Worm (Caenorhabditis elegans) whole organism, mixed stage, embryonic: ENCODE results near the gene C25G6.4.

Experiments
- M03D4.4 ChIP-seq: sonication (generic microtip); optimal IDR thresholded peaks from 2 replicates; lab custom pipeline; 2017; ENCODE audit warnings: mild to moderate bottlenecking, missing genetic modification characterization, missing compliant biosample characterization
- bed-3 ChIP-seq: fragments of 200-800 bp; sonication (Bioruptor generic); optimal IDR thresholded peaks from 3 replicates; lab custom pipeline; 2018; ENCODE audit warnings: mild to moderate bottlenecking, missing genetic modification characterization, moderate library complexity, missing compliant biosample characterization
- blmp-1 ChIP-seq: fragments of 150-350 bp; optimal IDR thresholded peaks from 2 replicates; lab custom pipeline; 2014; ENCODE audit warnings: missing biosample characterization, missing genetic modification characterization
- ceh-43 ChIP-seq: fragments of 200-800 bp; sonication (Bioruptor generic); optimal IDR thresholded peaks from 2 replicates; lab custom pipeline; 2018; ENCODE audit warnings: mild to moderate bottlenecking, missing genetic modification characterization, moderate library complexity, missing compliant biosample characterization
- ceh-83 ChIP-seq: fragments of 200-800 bp; sonication (Bioruptor generic); optimal IDR thresholded peaks from 2 replicates; lab custom pipeline; 2018; ENCODE audit warnings: mild to moderate bottlenecking, missing genetic modification characterization, missing compliant biosample characterization
- ces-1 ChIP-seq: fragments of 150-350 bp; optimal IDR thresholded peaks from 2 replicates; lab custom pipeline; 2014; ENCODE audit warnings: missing biosample characterization, missing genetic modification reagents, missing genetic modification characterization
- cnd-1 ChIP-seq: fragments of 200-800 bp; sonication (Bioruptor generic); optimal IDR thresholded peaks from 2 replicates; lab custom pipeline; 2018; ENCODE audit warnings: mild to moderate bottlenecking, missing genetic modification characterization, missing compliant biosample characterization
- drap-1 ChIP-seq: fragments of 200-800 bp; sonication (Bioruptor generic); optimal IDR thresholded peaks from 3 replicates; lab custom pipeline; 2018; ENCODE audit warnings: mild to moderate bottlenecking, missing genetic modification characterization, missing compliant biosample characterization
- elt-1 ChIP-seq: sonication (generic microtip); optimal IDR thresholded peaks from 2 replicates; lab custom pipeline; 2017; ENCODE audit warnings: missing genetic modification characterization, mild to moderate bottlenecking, missing compliant biosample characterization, antibody characterized with exemption, moderate library complexity, borderline replicate concordance; ENCODE audit not compliant: insufficient read depth
- elt-3 ChIP-seq: fragments of 150-350 bp; optimal IDR thresholded peaks from 2 replicates; lab custom pipeline; 2014; ENCODE audit warnings: missing biosample characterization, missing genetic modification characterization
- flh-1 ChIP-seq: fragments of 200-800 bp; sonication (Bioruptor generic); optimal IDR thresholded peaks from 2 replicates; lab custom pipeline; 2018; ENCODE audit warnings: mild to moderate bottlenecking, missing genetic modification characterization, moderate library complexity, missing compliant biosample characterization
- ham-2 ChIP-seq: fragments of 200-800 bp; sonication (Bioruptor generic); optimal IDR thresholded peaks from 2 replicates; lab custom pipeline; 2018; ENCODE audit warnings: mild to moderate bottlenecking, missing genetic modification characterization, missing compliant biosample characterization
- hlh-1 ChIP-seq: fragments of 150-350 bp; optimal IDR thresholded peaks from 2 replicates; lab custom pipeline; 2014; ENCODE audit warnings: missing biosample characterization, missing genetic modification reagents, missing genetic modification characterization
- lin-13 ChIP-seq: fragments of 150-350 bp; optimal IDR thresholded peaks from 2 replicates; lab custom pipeline; 2014; ENCODE audit warnings: missing biosample characterization, missing genetic modification characterization
- lin-32 ChIP-seq: fragments of 200-800 bp; sonication (Bioruptor generic); optimal IDR thresholded peaks from 2 replicates; lab custom pipeline; 2018; ENCODE audit warnings: mild to moderate bottlenecking, missing genetic modification characterization, missing compliant biosample characterization
- lsy-2 ChIP-seq: fragments of 150-350 bp; optimal IDR thresholded peaks from 2 replicates; lab custom pipeline; 2014; ENCODE audit warnings: missing biosample characterization, missing genetic modification characterization
- mab-5 ChIP-seq: fragments of 150-350 bp; optimal IDR thresholded peaks from 2 replicates; lab custom pipeline; 2014; ENCODE audit warnings: missing biosample characterization, missing genetic modification characterization
- mep-1 ChIP-seq: fragments of 150-350 bp; optimal IDR thresholded peaks from 2 replicates; lab custom pipeline; 2017; ENCODE audit warnings: missing biosample characterization, missing genetic modification reagents, missing genetic modification characterization, inconsistent platforms
- mls-2 ChIP-seq: sonication (generic microtip); optimal IDR thresholded peaks from 2 replicates; lab custom pipeline; 2016; ENCODE audit warnings: mild to moderate bottlenecking, missing genetic modification characterization, moderate library complexity, missing compliant biosample characterization
- nhr-12 ChIP-seq: fragments of 150-350 bp; optimal IDR thresholded peaks from 2 replicates; lab custom pipeline; 2014; ENCODE audit warnings: missing biosample characterization, missing genetic modification characterization
- nhr-2 ChIP-seq: fragments of 150-350 bp; optimal IDR thresholded peaks from 2 replicates; lab custom pipeline; 2014; ENCODE audit warnings: missing biosample characterization, missing genetic modification characterization
- nhr-237 ChIP-seq: fragments of 150-350 bp; optimal IDR thresholded peaks from 2 replicates; lab custom pipeline; 2014; ENCODE audit warnings: missing biosample characterization, missing genetic modification characterization
- nhr-28 ChIP-seq: fragments of 150-350 bp; optimal IDR thresholded peaks from 2 replicates; lab custom pipeline; 2014; ENCODE audit warnings: missing biosample characterization, missing genetic modification characterization
- nhr-76 ChIP-seq: sonication (generic microtip); optimal IDR thresholded peaks from 2 replicates; lab custom pipeline; 2017; ENCODE audit warnings: missing biosample characterization, missing genetic modification characterization
- pha-4 ChIP-seq: fragments of 150-350 bp; optimal IDR thresholded peaks from 2 replicates; lab custom pipeline; 2018; ENCODE audit warnings: missing biosample characterization, missing genetic modification reagents, missing genetic modification characterization
- sem-2 ChIP-seq: fragments of 200-800 bp; sonication (Bioruptor generic); optimal IDR thresholded peaks from 2 replicates; lab custom pipeline; 2018; ENCODE audit warnings: mild to moderate bottlenecking, missing genetic modification characterization, missing compliant biosample characterization
- sptf-1 ChIP-seq: sonication (generic microtip); optimal IDR thresholded peaks from 2 replicates; lab custom pipeline; 2017; ENCODE audit warnings: mild to moderate bottlenecking, missing genetic modification characterization, moderate library complexity, missing compliant biosample characterization
- tbx-8 ChIP-seq: fragments of 200-800 bp; sonication (Bioruptor generic); optimal IDR thresholded peaks from 2 replicates; lab custom pipeline; 2018; ENCODE audit warnings: mild to moderate bottlenecking, missing genetic modification characterization, moderate library complexity, missing compliant biosample characterization
- unc-120 ChIP-seq: sonication (generic microtip); optimal IDR thresholded peaks from 2 replicates; lab custom pipeline; 2017; ENCODE audit warnings: missing genetic modification characterization, missing compliant biosample characterization; ENCODE audit not compliant: poor library complexity, severe bottlenecking
- unc-39 ChIP-seq: fragments of 150-350 bp; optimal IDR thresholded peaks from 2 replicates; lab custom pipeline; 2014; ENCODE audit warnings: missing biosample characterization, missing genetic modification characterization
- unc-62 ChIP-seq: fragments of 150-350 bp; optimal IDR thresholded peaks from 2 replicates; lab custom pipeline; 2014; ENCODE audit warnings: missing biosample characterization, missing genetic modification reagents, missing genetic modification characterization
- zip-8 ChIP-seq: fragments of 150-350 bp; optimal IDR thresholded peaks from 2 replicates; lab custom pipeline; 2014; ENCODE audit warnings: missing biosample characterization, missing genetic modification characterization
- ztf-11 ChIP-seq: fragments of 150-350 bp; optimal IDR thresholded peaks from 2 replicates; lab custom pipeline; 2014; ENCODE audit warnings: missing biosample characterization, missing genetic modification characterization

Gene C25G6.4

DNA sequence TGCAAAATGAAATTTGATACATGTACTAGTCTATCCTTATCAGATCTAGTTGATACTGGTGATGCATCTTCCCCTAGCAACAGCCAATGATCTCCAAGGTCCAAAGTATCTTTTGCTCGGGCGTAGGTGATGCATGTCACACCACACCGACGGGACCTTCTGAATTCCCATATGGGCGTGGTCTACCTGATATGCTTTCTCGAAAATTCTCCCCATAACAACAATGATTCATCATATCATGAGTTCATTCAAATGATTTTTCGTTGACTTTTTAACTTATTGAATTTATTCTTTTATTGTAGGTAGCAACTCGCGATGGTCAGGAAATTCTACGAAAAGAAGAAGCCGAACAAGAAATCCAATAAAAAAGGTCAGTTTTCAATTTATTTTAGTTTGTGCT, 40.5 kb downstream of the C25G6.4 start, which contains the start of gene C46H3.1:
C46H3.1 (plus strand) TSS at position 301 of the 400 bp plus-strand sequence.
- TF ChIP-seq bed-3, result no peak
- no peak for TF ChIP-seq nhr-12
- TF ChIP-seq ces-1 (GFP tag; lab: Kevin White, UChicago), result no peak
- no peak for TF ChIP-seq ham-2
- TF ChIP-seq, all 35 proteins: peak for 0

DNA sequence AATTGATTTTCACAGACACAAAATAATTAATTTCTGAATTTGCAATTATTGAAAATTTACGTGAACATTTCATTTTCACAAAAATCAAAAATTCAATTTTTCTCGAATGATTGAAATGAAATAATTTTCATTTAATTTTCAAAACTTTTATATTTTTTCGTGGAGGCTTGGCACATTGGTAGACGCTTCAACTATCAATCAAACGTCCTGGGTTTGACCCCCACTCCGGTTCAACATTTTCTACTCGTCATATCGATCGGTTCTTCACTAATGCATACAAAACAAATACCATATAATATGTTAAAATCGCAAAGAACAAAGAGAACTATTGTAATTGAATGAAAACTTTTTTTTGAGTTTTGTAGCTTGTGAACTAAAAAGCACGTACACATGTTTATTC, 41.7 kb downstream of the C25G6.4 start:
- TF ChIP-seq ceh-43 (no peak), unc-120 (tag; lab: Kevin White, UChicago) (no peak), tbx-8 (GFP tag; lab: Kevin White, UChicago) (no peak), bed-3 (no peak), lin-32 (GFP tag; lab: Kevin White, UChicago) (no peak), elt-3 (tag; lab: Kevin White, UChicago) (no peak), lin-13 (tag; lab: Kevin White, UChicago) (no peak), ztf-11 (tag; lab: Kevin White, UChicago) (no peak), nhr-28 (tag; lab: Kevin White, UChicago) (no peak), unc-39 (tag; lab: Kevin White, UChicago) (no peak), elt-1 (tag; lab: Kevin White, UChicago) (no peak), M03D4.4 (tag; lab: Kevin White, UChicago) (no peak), sptf-1 (tag; lab: Kevin White, UChicago) (no peak), nhr-237 (tag; lab: Kevin White, UChicago) (no peak), drap-1 (no peak)

DNA sequence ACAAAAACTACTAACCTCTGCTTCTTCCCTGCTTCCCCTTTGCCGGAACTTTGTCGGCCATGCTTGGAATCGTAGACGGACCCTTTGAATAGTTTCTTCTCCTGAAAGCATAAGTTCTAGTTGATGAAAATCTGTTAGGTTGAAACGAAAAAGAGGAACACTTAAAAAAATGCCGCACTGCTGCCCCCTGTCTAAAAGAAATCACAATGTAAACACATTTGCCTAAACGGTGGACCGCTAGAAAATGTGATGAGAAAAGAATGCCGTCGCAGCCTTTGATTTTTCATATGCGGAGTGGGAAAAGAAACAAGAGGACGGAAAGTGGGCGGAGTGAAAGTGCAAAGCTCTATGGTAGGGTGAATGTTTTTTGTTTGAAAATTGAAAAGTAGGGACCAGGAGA, 43.6 kb downstream of the C25G6.4 start, which contains the start of gene T13G4.7:
T13G4.7 (minus strand) TSS at position 101 of the 400 bp plus-strand sequence.
- TF ChIP-seq sem-2 (GFP tag; lab: Kevin White, UChicago) (no peak), ces-1 (GFP tag; lab: Kevin White, UChicago) (no peak), lsy-2 (tag; lab: Kevin White, UChicago) (no peak), mls-2 (tag; lab: Kevin White, UChicago) (no peak), lin-13 (tag; lab: Kevin White, UChicago) (no peak), nhr-237 (tag; lab: Kevin White, UChicago) (no peak), unc-62 (GFP tag; lab: Kevin White, UChicago) (no peak), M03D4.4 (tag; lab: Kevin White, UChicago) (no peak), ceh-43 (no peak), blmp-1 (tag; lab: Kevin White, UChicago) (no peak), elt-1 (tag; lab: Kevin White, UChicago) (no peak), sptf-1 (tag; lab: Kevin White, UChicago) (no peak), flh-1 (GFP tag; lab: Kevin White, UChicago) (no peak), mab-5 (tag; lab: Kevin White, UChicago) (no peak), tbx-8 (GFP tag; lab: Kevin White, UChicago) (no peak), lin-32 (GFP tag; lab: Kevin White, UChicago) (no peak), nhr-12 (no peak), nhr-28 (tag; lab: Kevin White, UChicago) (no peak), zip-8 (tag; lab: Kevin White, UChicago) (no peak)

DNA sequence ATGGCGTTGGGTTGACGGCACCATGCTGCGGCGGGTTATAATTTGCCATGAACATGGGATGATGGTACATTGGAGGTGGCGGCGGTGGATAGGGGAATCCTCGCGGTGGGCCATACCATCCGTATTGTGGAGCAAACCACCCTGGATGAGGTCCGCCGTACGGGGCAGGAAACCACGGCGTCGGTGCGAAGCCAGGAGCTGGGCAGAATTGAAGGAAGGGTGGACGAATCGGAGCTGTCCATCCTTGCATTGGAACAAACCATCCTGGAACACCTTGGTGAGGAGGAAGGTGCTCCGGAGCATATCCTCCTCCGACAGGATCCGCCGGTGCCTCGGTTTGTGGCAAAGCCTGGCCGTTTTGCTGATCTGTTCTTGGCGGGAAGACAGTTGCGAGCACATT, 47.0 kb downstream of the C25G6.4 start:
- TF ChIP-seq flh-1 (GFP tag; lab: Kevin White, UChicago), result no peak
- no peak for TF ChIP-seq hlh-1
- TF ChIP-seq lin-13 (tag; lab: Kevin White, UChicago), result no peak
- TF ChIP-seq nhr-76 (tag; lab: Kevin White, UChicago), result no peak
- TF ChIP-seq pha-4 (tag; lab: Kevin White, UChicago), result no peak
- no peak for TF ChIP-seq lsy-2 (tag; lab: Kevin White, UChicago)
- TF ChIP-seq zip-8 (tag; lab: Kevin White, UChicago), result no peak
- no peak for TF ChIP-seq unc-120 (tag; lab: Kevin White, UChicago)
- TF ChIP-seq sptf-1 (tag; lab: Kevin White, UChicago), result no peak
- TF ChIP-seq sem-2 (GFP tag; lab: Kevin White, UChicago), result no peak
- no peak for TF ChIP-seq cnd-1 (tag; lab: Kevin White, UChicago)
- no peak for TF ChIP-seq elt-3 (tag; lab: Kevin White, UChicago)
- no peak for TF ChIP-seq blmp-1 (tag; lab: Kevin White, UChicago)
- TF ChIP-seq unc-62 (GFP tag; lab: Kevin White, UChicago), result no peak
- no peak for TF ChIP-seq nhr-2
- TF ChIP-seq mep-1 (tag; lab: Kevin White, UChicago), result no peak
- no peak for TF ChIP-seq ceh-43
- TF ChIP-seq ceh-83 (GFP tag; lab: Kevin White, UChicago), result no peak
- no peak for TF ChIP-seq mls-2 (tag; lab: Kevin White, UChicago)
- TF ChIP-seq tbx-8 (GFP tag; lab: Kevin White, UChicago), result no peak
